Worm (Caenorhabditis elegans) whole organism, L4 larva: ENCODE results near the gene C45G9.9.

Experiments used
- R02D3.7 ChIP-seq: fragments of 150-350 bp; sonication (generic microtip); optimal IDR thresholded peaks from 3 replicates; lab custom pipeline; 2014; ENCODE audit warnings: missing biosample characterization, missing genetic modification characterization
- ceh-82 ChIP-seq: sonication (generic microtip); optimal IDR thresholded peaks from 2 replicates; lab custom pipeline; 2017; ENCODE audit warnings: missing biosample characterization, missing genetic modification characterization
- hif-1 ChIP-seq, 2 experiments: sonication (generic microtip); optimal IDR thresholded peaks; 2 replicates each; lab custom pipeline; 2016 to 2017; ENCODE audit warnings: missing compliant biosample characterization in 2 of 2, missing genetic modification characterization in 2 of 2, missing genetic modification reagents in 2 of 2, missing genotype in 2 of 2, mild to moderate bottlenecking in 1 of 2
- lin-29 ChIP-seq: fragments of 200-800 bp; sonication (Bioruptor generic); IDR thresholded peaks from 2 replicates; pipeline ENCODE4 v1.3.6; 2022; ENCODE audit warnings: missing genetic modification reagents, missing genetic modification characterization, missing compliant biosample characterization
- lsy-2 ChIP-seq, 2 experiments: fragments of 150-350 bp in 1 of 2; sonication (generic microtip) in 1 of 2; optimal IDR thresholded peaks; 2 replicates each; lab custom pipeline; 2014 to 2017; ENCODE audit warnings: missing biosample characterization in 2 of 2, missing genetic modification characterization in 2 of 2
- mep-1 ChIP-seq: fragments of 150-350 bp; sonication (generic microtip); optimal IDR thresholded peaks from 3 replicates; lab custom pipeline; 2014; ENCODE audit warnings: missing biosample characterization, missing genetic modification characterization
- pha-4 ChIP-seq, 2 experiments: fragments of 150-350 bp in 1 of 2; fragments of 200-800 bp in 1 of 2; sonication (Bioruptor generic) in 1 of 2; IDR thresholded peaks in 1 of 2; optimal IDR thresholded peaks in 1 of 2; 2 replicates each; pipeline versions ENCODE4 v1.3.6 to Lab custom; 2014 to 2022; ENCODE audit warnings: missing genetic modification characterization in 2 of 2, missing genetic modification reagents in 2 of 2, missing biosample characterization in 1 of 2, missing compliant biosample characterization in 1 of 2
- zag-1 ChIP-seq: fragments of 150-350 bp; optimal IDR thresholded peaks from 2 replicates; lab custom pipeline; 2014; ENCODE audit warnings: missing biosample characterization, missing genetic modification characterization

- TF ChIP-seq ceh-82 (tag; lab: Kevin White, UChicago): no peak
- peak in 1 of 2 experiments; percentile 12 for TF ChIP-seq lsy-2 (tag; optimal IDR thresholded peaks at IDR 0.05; lab: Kevin White, UChicago)
- TF ChIP-seq R02D3.7: no peak
- TF ChIP-seq zag-1 (tag; lab: Kevin White, UChicago): no peak
- no peak for TF ChIP-seq mep-1
- TF ChIP-seq hif-1 (tag; optimal IDR thresholded peaks at IDR 0.05; lab: Kevin White, UChicago): no peak
- no peak for TF ChIP-seq lin-29 (GFP tag; lab: Robert Waterston, UW)
- TF ChIP-seq pha-4 (GFP tag; IDR thresholded peaks at IDR 0.05; lab: Robert Waterston, UW): no peak
- TF ChIP-seq pha-4 (tag; optimal IDR thresholded peaks at IDR 0.05; lab: Kevin White, UChicago): peak; percentile 23
Observed at ce11 chrIII:5077150-5077814, 21.7 kb upstream of the C45G9.9 start, which contains the start of gene alh-1.
